Fruit fly (Drosophila melanogaster) whole organism, wandering third instar larva: ENCODE measurements around the gene GluRIB.

ENCODE experiments used
- CG32264 ChIP-seq: fragments of 200-800 bp; sonication (Bioruptor generic); optimal IDR thresholded peaks from 2 replicates; lab custom pipeline; 2016; ENCODE audit warnings: missing biosample characterization, missing genetic modification characterization
- CG9705 ChIP-seq: fragments of 200-800 bp; sonication (Bioruptor generic); optimal IDR thresholded peaks from 2 replicates; lab custom pipeline; 2018; ENCODE audit warnings: missing biosample characterization, mild to moderate bottlenecking, missing genetic modification characterization
- Dif ChIP-seq: fragments of 200-275, 200-300 bp; sonication (Bioruptor generic); optimal IDR thresholded peaks from 2 replicates; lab custom pipeline; 2018; ENCODE audit warnings: missing biosample characterization, missing genetic modification characterization; ENCODE audit not compliant: partially characterized antibody
- HLH106 ChIP-seq: fragments of 200-800 bp; optimal IDR thresholded peaks from 3 replicates; lab custom pipeline; 2019; ENCODE audit warnings: missing biosample characterization, mild to moderate bottlenecking, missing genetic modification characterization, moderate library complexity
- Hnf4 ChIP-seq: fragments of 200-800 bp; sonication (Bioruptor generic); optimal IDR thresholded peaks from 2 replicates; lab custom pipeline; 2016; ENCODE audit warnings: missing biosample characterization, mild to moderate bottlenecking, missing genetic modification characterization
- dsf ChIP-seq: sonication (Bioruptor generic); optimal IDR thresholded peaks from 2 replicates; lab custom pipeline; 2016; ENCODE audit warnings: missing biosample characterization, missing genetic modification characterization, borderline replicate concordance
- fru ChIP-seq: fragments of 200-800 bp; sonication (Bioruptor generic); optimal IDR thresholded peaks from 3 replicates; lab custom pipeline; 2016; ENCODE audit warnings: missing biosample characterization, mild to moderate bottlenecking, missing genetic modification characterization
- h ChIP-seq: fragments of 200-800 bp; sonication (Bioruptor generic); optimal IDR thresholded peaks from 3 replicates; lab custom pipeline; 2016; ENCODE audit warnings: missing biosample characterization, mild to moderate bottlenecking, missing genetic modification characterization
- sage ChIP-seq: fragments of 200-800 bp; sonication (Bioruptor generic); optimal IDR thresholded peaks from 2 replicates; lab custom pipeline; 2016; ENCODE audit warnings: missing biosample characterization, mild to moderate bottlenecking, missing genetic modification characterization
- sv ChIP-seq: fragments of 200-800 bp; sonication (Bioruptor generic); optimal IDR thresholded peaks from 3 replicates; lab custom pipeline; 2016; ENCODE audit warnings: missing biosample characterization, missing genetic modification characterization
- tai ChIP-seq: sonication (Bioruptor generic); optimal IDR thresholded peaks from 2 replicates; lab custom pipeline; 2016; ENCODE audit warnings: missing biosample characterization, missing genetic modification characterization

DNA sequence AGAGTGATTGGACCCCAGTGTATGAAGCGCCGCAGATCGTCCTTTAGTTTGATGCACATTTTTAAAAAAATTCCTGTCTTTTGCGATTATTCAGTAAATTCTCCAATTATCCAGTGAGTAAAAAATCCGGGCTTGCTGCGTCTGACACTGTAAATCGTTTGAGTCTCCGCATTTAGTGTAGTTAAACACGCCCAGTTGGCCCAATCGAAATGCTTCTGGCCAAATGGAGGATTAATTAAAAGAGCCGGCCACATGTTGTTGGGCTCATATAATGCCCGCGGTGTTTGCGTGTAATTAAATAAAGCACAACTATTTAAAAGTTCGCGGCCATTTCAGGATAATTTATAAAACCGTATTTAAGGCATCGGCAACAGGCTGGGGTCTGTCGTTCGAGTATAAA is 15.2 kb upstream of the GluRIB start, which contains the start of gene CG4483:
- TF ChIP-seq tai = no peak
- no peak for TF ChIP-seq Hnf4 (GFP tag; lab: Kevin White, UChicago)
- TF ChIP-seq dsf (GFP tag; lab: Kevin White, UChicago) = no peak
- no peak for TF ChIP-seq h
- no peak for TF ChIP-seq sage (GFP tag; lab: Kevin White, UChicago)
- TF ChIP-seq Dif = no peak
- no peak for TF ChIP-seq HLH106
- no peak for TF ChIP-seq sv (GFP tag; lab: Kevin White, UChicago)
- TF ChIP-seq fru (GFP tag; lab: Kevin White, UChicago) = no peak
- no peak for TF ChIP-seq CG32264 (GFP tag; lab: Kevin White, UChicago)
- no peak for TF ChIP-seq CG9705
